Fruit fly (Drosophila melanogaster) whole organism, embryonic: ENCODE data around the gene RpL15.
A peak's percentile ranks its signal among the peaks of the same experiment; 100 is the strongest.

Experiments used
- CG10366 ChIP-seq: fragments of 200-800 bp; sonication (Bioruptor generic); IDR thresholded peaks from 2 replicates; pipeline ENCODE4 v1.3.6; 2022; ENCODE audit warnings: missing biosample characterization, missing genetic modification characterization
- CG10654 ChIP-seq: fragments of 200-800 bp; sonication (Bioruptor generic); optimal IDR thresholded peaks from 2 replicates; lab custom pipeline; 2016; ENCODE audit warnings: missing biosample characterization, missing genetic modification characterization
- CG10959 ChIP-seq: fragments of 200-800 bp; sonication (Bioruptor generic); IDR thresholded peaks from 2 replicates; pipeline ENCODE4 v1.3.6; 2022; ENCODE audit warnings: missing biosample characterization, missing genetic modification characterization
- CG11085 ChIP-seq: fragments of 200-800 bp; sonication (Bioruptor generic); IDR thresholded peaks from 2 replicates; pipeline ENCODE4 v1.3.6; 2022; ENCODE audit warnings: missing biosample characterization, missing genetic modification characterization
- CG11723 ChIP-seq: fragments of 200-800 bp; sonication (Bioruptor generic); optimal IDR thresholded peaks from 2 replicates; lab custom pipeline; 2017; ENCODE audit warnings: missing biosample characterization, mild to moderate bottlenecking, missing genetic modification characterization
- CG12659 ChIP-seq: fragments of 200-800 bp; sonication (Bioruptor generic); optimal IDR thresholded peaks from 3 replicates; lab custom pipeline; 2017; ENCODE audit warnings: mild to moderate bottlenecking, missing biosample characterization, missing genetic modification reagents, missing genetic modification characterization
- CG12744 ChIP-seq: fragments of 200-800 bp; sonication (Bioruptor generic); optimal IDR thresholded peaks from 2 replicates; lab custom pipeline; 2016; ENCODE audit warnings: missing biosample characterization, missing genetic modification characterization
- CG13894 ChIP-seq: fragments of 200-800 bp; sonication (Bioruptor generic); optimal IDR thresholded peaks from 3 replicates; lab custom pipeline; 2018; ENCODE audit warnings: missing biosample characterization, mild to moderate bottlenecking, missing genetic modification characterization, moderate library complexity
- CG14667 ChIP-seq: fragments of 200-800 bp; sonication (Bioruptor generic); IDR thresholded peaks from 2 replicates; pipeline ENCODE4 v1.3.6; 2022; ENCODE audit warnings: missing biosample characterization, missing genetic modification characterization
- CG14710 ChIP-seq: fragments of 200-800 bp; sonication (Bioruptor generic); optimal IDR thresholded peaks from 3 replicates; lab custom pipeline; 2019; ENCODE audit warnings: missing biosample characterization, mild to moderate bottlenecking, missing genetic modification characterization, moderate library complexity
- CG14965 ChIP-seq: fragments of 200-800 bp; sonication (Bioruptor generic); optimal IDR thresholded peaks from 2 replicates; lab custom pipeline; 2016; ENCODE audit warnings: missing biosample characterization, missing genetic modification characterization, borderline replicate concordance
- CG18476 ChIP-seq: fragments of 200-800 bp; sonication (Bioruptor generic); optimal IDR thresholded peaks from 2 replicates; lab custom pipeline; 2016; ENCODE audit warnings: missing biosample characterization, mild to moderate bottlenecking, missing genetic modification characterization
- CG2712 ChIP-seq: fragments of 200-800 bp; optimal IDR thresholded peaks from 3 replicates; lab custom pipeline; 2019; ENCODE audit warnings: missing biosample characterization, mild to moderate bottlenecking, missing genetic modification characterization, moderate library complexity
- CG32767 ChIP-seq: fragments of 200-800 bp; sonication (Bioruptor generic); IDR thresholded peaks from 2 replicates; pipeline ENCODE4 v1.3.6; 2022; ENCODE audit warnings: missing biosample characterization, missing genetic modification characterization
- CG32772 ChIP-seq: fragments of 200-800 bp; sonication (Bioruptor generic); IDR thresholded peaks from 2 replicates; pipeline ENCODE4 v1.3.6; 2022; ENCODE audit warnings: missing biosample characterization, missing genetic modification characterization
- CG33213 ChIP-seq: fragments of 200-800 bp; sonication (Bioruptor generic); optimal IDR thresholded peaks from 3 replicates; lab custom pipeline; 2016; ENCODE audit warnings: missing biosample characterization, missing genetic modification characterization
- CG4282 ChIP-seq: fragments of 200-800 bp; sonication (Bioruptor generic); optimal IDR thresholded peaks from 2 replicates; lab custom pipeline; 2016; ENCODE audit warnings: missing biosample characterization, missing genetic modification characterization
- CG6654 ChIP-seq: fragments of 200-800 bp; sonication (Bioruptor generic); optimal IDR thresholded peaks from 2 replicates; lab custom pipeline; 2017; ENCODE audit warnings: missing biosample characterization, mild to moderate bottlenecking, missing genetic modification characterization
- CG6689 ChIP-seq: fragments of 200-800 bp; sonication (Bioruptor generic); IDR thresholded peaks from 2 replicates; pipeline ENCODE4 v1.3.6; 2022; ENCODE audit warnings: missing biosample characterization, missing genetic modification characterization
- CG7928 ChIP-seq: fragments of 200-800 bp; sonication (Bioruptor generic); optimal IDR thresholded peaks from 2 replicates; lab custom pipeline; 2017; ENCODE audit warnings: missing biosample characterization, mild to moderate bottlenecking, missing genetic modification characterization
- CG8281 ChIP-seq: fragments of 200-800 bp; sonication (Bioruptor generic); optimal IDR thresholded peaks from 2 replicates; lab custom pipeline; 2018; ENCODE audit warnings: missing biosample characterization, mild to moderate bottlenecking, missing genetic modification characterization, moderate library complexity
- CG8290 ChIP-seq, 3 experiments: fragments of 200-800 bp; sonication (Bioruptor generic); optimal IDR thresholded peaks; 2 replicates each; lab custom pipeline; 2016 to 2019; ENCODE audit warnings: missing biosample characterization in 3 of 3, missing genetic modification characterization in 3 of 3, mild to moderate bottlenecking in 2 of 3, moderate library complexity in 1 of 3
- CG9727 ChIP-seq: fragments of 200-800 bp; sonication (Bioruptor generic); optimal IDR thresholded peaks from 3 replicates; lab custom pipeline; 2017; ENCODE audit warnings: missing biosample characterization, mild to moderate bottlenecking, missing genetic modification characterization
- CoRest ChIP-seq: fragments of 200-800 bp; sonication (Bioruptor generic); optimal IDR thresholded peaks from 3 replicates; lab custom pipeline; 2018; ENCODE audit warnings: missing biosample characterization, mild to moderate bottlenecking, missing genetic modification characterization, moderate library complexity
- Dip3 ChIP-seq: fragments of 200-800 bp; sonication (Bioruptor generic); optimal IDR thresholded peaks from 3 replicates; lab custom pipeline; 2016; ENCODE audit warnings: missing biosample characterization, missing genetic modification characterization
- Elba2 ChIP-seq: fragments of 200-800 bp; sonication (Bioruptor generic); optimal IDR thresholded peaks from 3 replicates; lab custom pipeline; 2016; ENCODE audit warnings: missing biosample characterization, missing genetic modification characterization
- Fer3 ChIP-seq: fragments of 200-800 bp; sonication (Bioruptor generic); optimal IDR thresholded peaks from 2 replicates; lab custom pipeline; 2018; ENCODE audit warnings: missing biosample characterization, mild to moderate bottlenecking, missing genetic modification characterization, moderate library complexity
- Hand ChIP-seq: fragments of 200-800 bp; sonication (Bioruptor generic); optimal IDR thresholded peaks from 2 replicates; lab custom pipeline; 2017; ENCODE audit warnings: mild to moderate bottlenecking, missing biosample characterization, missing genetic modification reagents, missing genetic modification characterization
- Hmr ChIP-seq: fragments of 200-800 bp; sonication (Bioruptor generic); optimal IDR thresholded peaks from 3 replicates; lab custom pipeline; 2017; ENCODE audit warnings: mild to moderate bottlenecking, missing biosample characterization, missing genetic modification reagents, missing genetic modification characterization
- Lim3 ChIP-seq: fragments of 200-800 bp; sonication (Bioruptor generic); IDR thresholded peaks from 2 replicates; pipeline ENCODE4 v1.3.6; 2022; ENCODE audit warnings: missing biosample characterization, missing genetic modification characterization
- Lpt ChIP-seq: fragments of >200 bp; optimal IDR thresholded peaks from 2 replicates; lab custom pipeline; 2018; ENCODE audit warnings: missing biosample characterization, missing genetic modification characterization
- Myb ChIP-seq: fragments of 200-800 bp; sonication (Bioruptor generic); optimal IDR thresholded peaks from 2 replicates; lab custom pipeline; 2016; ENCODE audit warnings: missing biosample characterization, missing genetic modification characterization
- NFAT ChIP-seq: fragments of 200-800 bp; sonication (Bioruptor generic); IDR thresholded peaks from 2 replicates; pipeline ENCODE4 v1.3.6; 2022; ENCODE audit warnings: missing biosample characterization, missing genetic modification characterization
- PHDP ChIP-seq: fragments of 200-800 bp; sonication (Bioruptor generic); optimal IDR thresholded peaks from 3 replicates; lab custom pipeline; 2018; ENCODE audit warnings: missing biosample characterization, mild to moderate bottlenecking, missing genetic modification characterization, moderate library complexity
- Ptx1 ChIP-seq: fragments of 200-800 bp; sonication (Bioruptor generic); IDR thresholded peaks from 2 replicates; pipeline ENCODE4 v1.3.6; 2022; ENCODE audit warnings: missing biosample characterization, missing genetic modification characterization
- Ssrp ChIP-seq: fragments of 200-800 bp; sonication (Bioruptor generic); optimal IDR thresholded peaks from 2 replicates; lab custom pipeline; 2018; ENCODE audit warnings: missing biosample characterization, mild to moderate bottlenecking, missing genetic modification characterization, moderate library complexity
- Stat92E ChIP-seq, 3 experiments: fragments of >200 bp in 2 of 3; fragments of 200-800 bp in 1 of 3; sonication (Bioruptor generic) in 1 of 3; optimal IDR thresholded peaks; 2 replicates each; lab custom pipeline; 2017 to 2019; ENCODE audit warnings: missing biosample characterization in 3 of 3, missing genetic modification characterization in 3 of 3, mild to moderate bottlenecking in 1 of 3, moderate library complexity in 1 of 3
- cg ChIP-seq: fragments of 200-800 bp; sonication (Bioruptor generic); optimal IDR thresholded peaks from 3 replicates; lab custom pipeline; 2019; ENCODE audit warnings: missing biosample characterization, mild to moderate bottlenecking, missing genetic modification characterization, moderate library complexity
- chinmo ChIP-seq: fragments of 200-800 bp; sonication (Bioruptor generic); IDR thresholded peaks from 4 replicates; pipeline ENCODE4 v1.3.6; 2022; ENCODE audit warnings: missing biosample characterization, missing genetic modification characterization; ENCODE audit not compliant: partially characterized antibody
- croc ChIP-seq: fragments of 200-800 bp; sonication (Bioruptor generic); conservative IDR thresholded peaks from 3 replicates; pipeline ENCODE4 v1.3.6; 2022; ENCODE audit warnings: missing biosample characterization, missing genetic modification characterization
- gem ChIP-seq: fragments of 200-800 bp; sonication (Bioruptor generic); optimal IDR thresholded peaks from 2 replicates; lab custom pipeline; 2019; ENCODE audit warnings: missing biosample characterization, mild to moderate bottlenecking, missing genetic modification characterization, moderate library complexity
- klu ChIP-seq: fragments of 200-800 bp; sonication (Bioruptor generic); IDR thresholded peaks from 2 replicates; pipeline ENCODE4 v1.3.6; 2022; ENCODE audit warnings: missing biosample characterization, missing genetic modification characterization
- odd ChIP-seq: fragments of 200-800 bp; sonication (Bioruptor generic); optimal IDR thresholded peaks from 2 replicates; lab custom pipeline; 2017; ENCODE audit warnings: missing biosample characterization, mild to moderate bottlenecking, missing genetic modification characterization
- pan ChIP-seq, 4 experiments: fragments of >200 bp in 3 of 4; fragments of 200-800 bp in 1 of 4; sonication (Bioruptor generic) in 1 of 4; optimal IDR thresholded peaks in 3 of 4; IDR thresholded peaks in 1 of 4; 2 replicates each; pipeline versions ENCODE4 v1.3.6 to Lab custom; 2017 to 2022; ENCODE audit warnings: missing biosample characterization in 2 of 4, missing genetic modification characterization in 2 of 4, mixed read lengths in 1 of 4
- tin ChIP-seq: fragments of 200-800 bp; sonication (Bioruptor generic); optimal IDR thresholded peaks from 3 replicates; lab custom pipeline; 2016; ENCODE audit warnings: missing biosample characterization, missing genetic modification characterization
- tll ChIP-seq, 2 experiments: fragments of 200-800 bp in 1 of 2; fragments of >200 bp in 1 of 2; sonication (Bioruptor generic) in 1 of 2; optimal IDR thresholded peaks; 2 replicates each; lab custom pipeline; 2017 to 2019; ENCODE audit warnings: missing biosample characterization in 2 of 2, missing genetic modification characterization in 2 of 2, mild to moderate bottlenecking in 1 of 2, moderate library complexity in 1 of 2
- tx ChIP-seq: fragments of 200-800 bp; sonication (Bioruptor generic); optimal IDR thresholded peaks from 2 replicates; lab custom pipeline; 2016; ENCODE audit warnings: missing biosample characterization, missing genetic modification characterization
- vvl ChIP-seq: fragments of 200-800 bp; sonication (Bioruptor generic); IDR thresholded peaks from 2 replicates; pipeline ENCODE4 v1.3.6; 2022; ENCODE audit warnings: missing biosample characterization, missing genetic modification characterization

RpL15 gene

dm6 chr3L:27267060-27267805 is at the start of gene RpL15 (continued):
- TF ChIP-seq CG8290 (GFP tag; optimal IDR thresholded peaks at IDR 0.05; lab: Kevin White, UChicago) (peak; percentile 37), CG8290 (tag; optimal IDR thresholded peaks at IDR 0.05; lab: Kevin White, UChicago) (peak; percentile 6 to 75), tll (GFP tag; optimal IDR thresholded peaks at IDR 0.05; lab: Kevin White, UChicago) (peak in 1 of 2 experiments; percentile 23), klu (GFP tag; lab: Robert Waterston, UW) (no peak), CG32772 (GFP tag; lab: Robert Waterston, UW) (no peak), CG2712 (tag; lab: Kevin White, UChicago) (peak; percentile 3), odd (GFP tag; lab: Kevin White, UChicago) (no peak), Ssrp (tag; lab: Kevin White, UChicago) (no peak), pan (optimal IDR thresholded peaks at IDR 0.05; lab: Kevin White, UChicago) (no peak), pan (GFP tag; optimal IDR thresholded peaks at IDR 0.05 in 1 of 2, IDR thresholded peaks at IDR 0.05 in 1 of 2) (no peak), Hmr (GFP tag; lab: Kevin White, UChicago) (peak; percentile 11), CG32767 (no peak), vvl (no peak), CG6689 (GFP tag; lab: Robert Waterston, UW) (no peak; the same call in 1 of the 2 replicates), gem (tag; lab: Kevin White, UChicago) (peak; percentile 9), CG10959 (GFP tag; lab: Robert Waterston, UW) (no peak), CG11723 (GFP tag; lab: Kevin White, UChicago) (peak; percentile 95), Fer3 (tag; lab: Kevin White, UChicago) (peak; percentile 30), CG11085 (GFP tag; lab: Robert Waterston, UW) (peak; percentile 47; the same call in 1 of the 2 replicates), CG33213 (GFP tag; lab: Kevin White, UChicago) (peak; percentile 52), Elba2 (GFP tag; lab: Kevin White, UChicago) (no peak), Ptx1 (GFP tag; lab: Robert Waterston, UW) (no peak), tin (GFP tag; lab: Kevin White, UChicago) (no peak), croc (no peak; the same call in 2 of the 3 replicates), CG14667 (GFP tag; lab: Robert Waterston, UW) (peak; percentile 72), Lim3 (no peak), chinmo (GFP tag; lab: Robert Waterston, UW) (no peak), CG4282 (GFP tag; lab: Kevin White, UChicago) (no peak), Hand (no peak), CG8281 (tag; lab: Kevin White, UChicago) (no peak), PHDP (tag; lab: Kevin White, UChicago) (peak; percentile 46), CG14965 (GFP tag; lab: Kevin White, UChicago) (no peak), Lpt (GFP tag; lab: Kevin White, UChicago) (no peak), Myb (GFP tag; lab: Kevin White, UChicago) (no peak), CG14710 (tag; lab: Kevin White, UChicago) (peak; percentile 28), Stat92E (GFP tag; optimal IDR thresholded peaks at IDR 0.05; lab: Kevin White, UChicago) (no peak), CG7928 (no peak), CG18476 (GFP tag; lab: Kevin White, UChicago) (no peak), CG9727 (GFP tag; lab: Kevin White, UChicago) (no peak), CG10654 (GFP tag; lab: Kevin White, UChicago) (peak; percentile 5), CG10366 (no peak; the same call in 1 of the 2 replicates), CG13894 (tag; lab: Kevin White, UChicago) (no peak), CoRest (peak; percentile 40), Dip3 (peak; percentile 2), CG12744 (GFP tag; lab: Kevin White, UChicago) (no peak), CG6654 (no peak), tx (GFP tag; lab: Kevin White, UChicago) (no peak), cg (no peak), CG12659 (GFP tag; lab: Kevin White, UChicago) (peak; percentile 69), NFAT (GFP tag; lab: Robert Waterston, UW) (no peak)
